Fruit fly (Drosophila melanogaster): ENCODE measurements around the gene KaiR1D.

dm6 chr3R:20830963-20831362 is 35.1 kb downstream of the KaiR1D start, which contains the start of gene CG31223:
- TF ChIP-seq CG4707 (GFP tag; optimal IDR thresholded peaks at IDR 0.05) (no peak), pan (optimal IDR thresholded peaks at IDR 0.05) (no peak), pan (GFP tag; optimal IDR thresholded peaks at IDR 0.05 in 1 of 2, IDR thresholded peaks at IDR 0.05 in 1 of 2) (no peak), slp2 (GFP tag; optimal IDR thresholded peaks at IDR 0.05) (no peak), danr (GFP tag; IDR thresholded peaks at IDR 0.05) (no peak), emc (GFP tag; optimal IDR thresholded peaks at IDR 0.05) (no peak), usp (GFP tag; optimal IDR thresholded peaks at IDR 0.05) (no peak), CG10267 (tag; optimal IDR thresholded peaks at IDR 0.05) (no peak), CHES-1-like (GFP tag; optimal IDR thresholded peaks at IDR 0.05) (no peak), MESR4 (GFP tag; optimal IDR thresholded peaks at IDR 0.05) (peak; percentile 7), Hr78 (GFP tag; optimal IDR thresholded peaks at IDR 0.05) (no peak), Xrp1 (GFP tag; IDR thresholded peaks at IDR 0.05) (no peak), ci (GFP tag; IDR thresholded peaks at IDR 0.05) (no peak), onecut (GFP tag; IDR thresholded peaks at IDR 0.05) (no peak)

Data from whole organism, embryonic.